Fruit fly (Drosophila melanogaster): ENCODE data around the gene CG16710.

dm6 chr3R:23709508-23710208 is 27.4 kb downstream of the CG16710 start, which contains the start of gene CG10301:
- no peak for TF ChIP-seq Myc (optimal IDR thresholded peaks at IDR 0.05)
- TF ChIP-seq insv (optimal IDR thresholded peaks at IDR 0.05): no peak
